Worm (Caenorhabditis elegans): Measurements from ENCODE around the gene nduv-2.
A peak's percentile ranks its signal among the peaks of the same experiment; 100 is the strongest.

The nduv-2 gene

DNA sequence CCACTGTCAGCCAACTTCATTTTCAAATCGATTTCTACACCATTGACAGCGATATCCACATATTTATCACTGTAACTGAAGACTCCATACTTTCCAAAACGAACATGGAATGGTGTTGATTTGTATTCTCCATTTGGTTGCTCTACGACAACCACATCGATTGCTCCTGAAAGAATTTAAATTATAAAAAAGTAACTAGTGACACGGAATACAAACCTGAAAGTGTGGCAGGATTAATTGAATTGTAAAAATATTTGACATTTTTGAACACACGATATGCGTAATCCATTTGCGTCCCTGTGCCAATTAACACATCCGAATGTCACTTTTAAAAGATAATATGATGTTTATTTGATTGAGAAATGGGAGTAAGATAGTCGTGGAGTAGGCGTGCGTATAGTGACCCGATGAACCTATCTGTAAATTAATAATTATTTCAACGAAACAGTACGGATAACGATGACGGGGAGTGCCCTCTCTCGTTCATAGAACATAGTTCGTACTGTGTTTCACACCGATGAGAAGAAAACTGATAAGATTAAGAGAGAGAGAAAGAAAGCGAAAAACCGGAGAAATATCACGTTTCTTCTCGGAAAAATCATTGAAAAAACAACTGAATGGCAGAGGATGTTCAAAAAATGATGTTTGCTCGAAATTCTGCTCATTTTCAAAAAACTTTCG lies 28.5 kb upstream of the nduv-2 start, which contains the start of gene lpin-1 (continued):
- TF ChIP-seq nhr-11 (tag; optimal IDR thresholded peaks at IDR 0.05) (no peak), ztf-7 (tag; optimal IDR thresholded peaks at IDR 0.05) (no peak), zfp-3 (GFP tag; conservative IDR thresholded peaks at IDR 0.05) (0 out of 2 replicates have a peak, but pooled peaks have one; percentile 28), tag-97 (GFP tag; IDR thresholded peaks at IDR 0.05) (no peak), spr-1 (tag; optimal IDR thresholded peaks at IDR 0.05) (no peak), hlh-30 (tag; optimal IDR thresholded peaks at IDR 0.05; ENCODE audit: insufficient read depth) (peak; percentile 20), mdl-1 (tag; optimal IDR thresholded peaks at IDR 0.05) (peak in 1 of 2 experiments; percentile 54), fkh-10 (GFP tag; optimal IDR thresholded peaks at IDR 0.05) (no peak), pha-4 (GFP tag; IDR thresholded peaks at IDR 0.05) (no peak), pha-4 (tag; optimal IDR thresholded peaks at IDR 0.05) (no peak), zag-1 (tag; optimal IDR thresholded peaks at IDR 0.05) (no peak), unc-130 (GFP tag; optimal IDR thresholded peaks at IDR 0.05) (no peak), mxl-2 (GFP tag; conservative IDR thresholded peaks at IDR 0.05) (no peak), nhr-42 (GFP tag; IDR thresholded peaks at IDR 0.05) (no peak), D1046.2 (GFP tag; IDR thresholded peaks at IDR 0.05) (no peak), Y5F2A.4 (GFP tag; optimal IDR thresholded peaks at IDR 0.05) (no peak), vab-7 (GFP tag; IDR thresholded peaks at IDR 0.05) (no peak), hif-1 (tag; optimal IDR thresholded peaks at IDR 0.05) (peak in 1 of 2 experiments; percentile 38), F49E8.2 (tag; optimal IDR thresholded peaks at IDR 0.05; ENCODE audit: borderline replicate concordance) (no peak), spr-3 (GFP tag; optimal IDR thresholded peaks at IDR 0.05) (no peak), gei-8 (GFP tag; optimal IDR thresholded peaks at IDR 0.05) (no peak), lin-1 (GFP tag; IDR thresholded peaks at IDR 0.05) (no peak), ZK546.5 (tag; optimal IDR thresholded peaks at IDR 0.05) (no peak), lsy-2 (tag; optimal IDR thresholded peaks at IDR 0.05) (peak in 1 of 2 experiments; percentile 8), jun-1 (tag; optimal IDR thresholded peaks at IDR 0.05) (no peak), egl-43 (GFP tag; IDR thresholded peaks at IDR 0.05) (no peak), ceh-32 (tag; optimal IDR thresholded peaks at IDR 0.05; ENCODE audit: poor library complexity) (no peak), ceh-28 (tag; optimal IDR thresholded peaks at IDR 0.05) (no peak), duxl-1 (tag; optimal IDR thresholded peaks at IDR 0.05; ENCODE audit: poor library complexity) (no peak), T26A8.4 (GFP tag; IDR thresholded peaks at IDR 0.05) (no peak), zip-11 (GFP tag; IDR thresholded peaks at IDR 0.05) (no peak), ceh-20 (GFP tag; IDR thresholded peaks at IDR 0.05) (no peak; the same call in 1 of the 2 replicates), lin-38 (GFP tag; IDR thresholded peaks at IDR 0.05) (no peak), hmg-1.1 (GFP tag; IDR thresholded peaks at IDR 0.05) (no peak), nhr-237 (tag; optimal IDR thresholded peaks at IDR 0.05) (no peak), nhr-41 (GFP tag; IDR thresholded peaks at IDR 0.05) (peak; percentile 53; the same call in 1 of the 2 replicates), T20F7.1 (GFP tag; optimal IDR thresholded peaks at IDR 0.05) (peak; percentile 0), dve-1 (tag; optimal IDR thresholded peaks at IDR 0.05; ENCODE audit: insufficient read depth) (peak; percentile 69), hlh-11 (tag; optimal IDR thresholded peaks at IDR 0.05) (peak; percentile 85), dpl-1 (GFP tag; optimal IDR thresholded peaks at IDR 0.05) (no peak), php-3 (GFP tag; IDR thresholded peaks at IDR 0.05) (no peak), set-16 (GFP tag; IDR thresholded peaks at IDR 0.05) (no peak), saeg-2 (GFP tag; IDR thresholded peaks at IDR 0.05) (peak; percentile 11; the same call in 1 of the 2 replicates), F10B5.3 (tag; optimal IDR thresholded peaks at IDR 0.05) (no peak), ceh-62 (tag; optimal IDR thresholded peaks at IDR 0.05) (no peak), zfp-2 (tag; optimal IDR thresholded peaks at IDR 0.05) (no peak), nhr-102 (tag; optimal IDR thresholded peaks at IDR 0.05) (no peak), nhr-25 (tag; optimal IDR thresholded peaks at IDR 0.05; ENCODE audit: borderline replicate concordance, insufficient read depth) (no peak), ZK337.2 (GFP tag; IDR thresholded peaks at IDR 0.05) (no peak)

Measured in whole organism, L4 larva.